Worm (Caenorhabditis elegans) whole organism, young adult: ENCODE measurements around the gene Y41C4A.32.

ENCODE experiments used
- B0019.2 ChIP-seq: fragments of 200-800 bp; sonication (Bioruptor generic); conservative IDR thresholded peaks from 2 replicates; pipeline ENCODE4 v1.3.6; 2022; ENCODE audit warnings: missing genetic modification reagents, missing genetic modification characterization, missing compliant biosample characterization
- B0261.1 ChIP-seq: sonication (generic microtip); optimal IDR thresholded peaks from 2 replicates; lab custom pipeline; 2016; ENCODE audit warnings: mild to moderate bottlenecking, missing genetic modification characterization, moderate library complexity, missing compliant biosample characterization
- F22D6.2 ChIP-seq: sonication (generic microtip); optimal IDR thresholded peaks from 2 replicates; lab custom pipeline; 2016; ENCODE audit warnings: mild to moderate bottlenecking, missing genetic modification characterization, missing compliant biosample characterization
- F33H1.4 ChIP-seq: fragments of 200-800 bp; sonication (Bioruptor generic); IDR thresholded peaks from 2 replicates; pipeline ENCODE4 v1.3.6; 2022; ENCODE audit warnings: missing genetic modification reagents, missing genetic modification characterization, missing compliant biosample characterization
- F57C9.4 ChIP-seq: sonication (generic microtip); optimal IDR thresholded peaks from 2 replicates; lab custom pipeline; 2017; ENCODE audit warnings: mild to moderate bottlenecking, missing genetic modification characterization, missing compliant biosample characterization
- T26A5.8 ChIP-seq: sonication (generic microtip); optimal IDR thresholded peaks from 2 replicates; lab custom pipeline; 2016; ENCODE audit warnings: missing genetic modification characterization, missing compliant biosample characterization
- Y53F4B.3 ChIP-seq: fragments of 200-800 bp; sonication (Bioruptor generic); IDR thresholded peaks from 2 replicates; pipeline ENCODE4 v1.3.6; 2022; ENCODE audit warnings: missing genetic modification reagents, missing genetic modification characterization, missing compliant biosample characterization
- Y67H2A.10 ChIP-seq: fragments of 200-800 bp; sonication (Bioruptor generic); conservative IDR thresholded peaks from 2 replicates; pipeline ENCODE4 v1.3.6; 2022; ENCODE audit warnings: missing genetic modification reagents, missing genetic modification characterization, missing compliant biosample characterization
- Y95B8A.8 ChIP-seq: fragments of 200-800 bp; sonication (Bioruptor generic); IDR thresholded peaks from 2 replicates; pipeline ENCODE4 v1.3.6; 2022; ENCODE audit warnings: missing genetic modification reagents, missing genetic modification characterization, missing compliant biosample characterization
- ama-1 ChIP-seq, 3 experiments: fragments of 150-350 bp in 1 of 3; sonication (generic microtip) in 2 of 3; optimal IDR thresholded peaks; 2 replicates each; lab custom pipeline; 2014 to 2018; ENCODE audit warnings: missing biosample characterization in 2 of 3, missing genetic modification characterization in 2 of 3, missing genetic modification reagents in 2 of 3
- aptf-2 ChIP-seq: fragments of 200-800 bp; sonication (Bioruptor generic); conservative IDR thresholded peaks from 2 replicates; pipeline ENCODE4 v1.3.6; 2022; ENCODE audit warnings: missing genetic modification reagents, missing genetic modification characterization, missing compliant biosample characterization
- aptf-3 ChIP-seq: fragments of 200-800 bp; sonication (Bioruptor generic); IDR thresholded peaks from 2 replicates; pipeline ENCODE4 v1.3.6; 2022; ENCODE audit warnings: missing genetic modification characterization, missing compliant biosample characterization
- athp-1 ChIP-seq: sonication (generic microtip); optimal IDR thresholded peaks from 2 replicates; lab custom pipeline; 2017; ENCODE audit warnings: mild to moderate bottlenecking, missing genetic modification characterization, missing compliant biosample characterization
- attf-5 ChIP-seq: fragments of 200-800 bp; sonication (Bioruptor generic); optimal IDR thresholded peaks from 2 replicates; lab custom pipeline; 2018; ENCODE audit warnings: mild to moderate bottlenecking, missing genetic modification characterization, missing compliant biosample characterization
- bed-2 ChIP-seq: fragments of 200-800 bp; sonication (Bioruptor generic); IDR thresholded peaks from 2 replicates; pipeline ENCODE4 v1.3.6; 2022; ENCODE audit warnings: missing genetic modification reagents, missing genetic modification characterization, missing compliant biosample characterization
- ceh-40 ChIP-seq: fragments of 200-800 bp; sonication (Bioruptor generic); IDR thresholded peaks from 2 replicates; pipeline ENCODE4 v1.3.6; 2022; ENCODE audit warnings: missing genetic modification characterization, missing compliant biosample characterization
- ceh-91 ChIP-seq: fragments of 200-800 bp; sonication (Bioruptor generic); IDR thresholded peaks from 2 replicates; pipeline ENCODE4 v1.3.6; 2022; ENCODE audit warnings: missing genetic modification reagents, missing genetic modification characterization, missing compliant biosample characterization
- chd-7 ChIP-seq: sonication (generic microtip); optimal IDR thresholded peaks from 2 replicates; lab custom pipeline; 2016; ENCODE audit warnings: mild to moderate bottlenecking, missing genetic modification characterization, moderate library complexity, missing compliant biosample characterization
- die-1 ChIP-seq: sonication (generic microtip); optimal IDR thresholded peaks from 2 replicates; lab custom pipeline; 2016; ENCODE audit warnings: missing genotype, mild to moderate bottlenecking, missing genetic modification characterization, missing compliant biosample characterization
- egl-44 ChIP-seq: fragments of 200-800 bp; sonication (Bioruptor generic); IDR thresholded peaks from 2 replicates; pipeline ENCODE4 v1.3.6; 2022; ENCODE audit warnings: missing genetic modification reagents, missing genetic modification characterization, missing compliant biosample characterization
- ekl-4 ChIP-seq: fragments of 200-800 bp; sonication (Bioruptor generic); IDR thresholded peaks from 2 replicates; pipeline ENCODE4 v1.3.6; 2022; ENCODE audit warnings: missing genetic modification reagents, missing genetic modification characterization, missing compliant biosample characterization
- hlh-12 ChIP-seq: sonication (generic microtip); optimal IDR thresholded peaks from 2 replicates; lab custom pipeline; 2016; ENCODE audit warnings: missing genetic modification characterization, missing compliant biosample characterization
- hsf-1 ChIP-seq: fragments of 200-800 bp; sonication (Bioruptor generic); IDR thresholded peaks from 2 replicates; pipeline ENCODE4 v1.3.6; 2022; ENCODE audit warnings: missing genetic modification reagents, missing genetic modification characterization, missing compliant biosample characterization
- lag-1 ChIP-seq: fragments of 200-800 bp; sonication (Bioruptor generic); IDR thresholded peaks from 2 replicates; pipeline ENCODE4 v1.3.6; 2022; ENCODE audit warnings: missing genetic modification reagents, missing genetic modification characterization, missing compliant biosample characterization
- lin-40 ChIP-seq: sonication (generic microtip); optimal IDR thresholded peaks from 2 replicates; lab custom pipeline; 2016; ENCODE audit warnings: missing genetic modification characterization, mild to moderate bottlenecking, missing compliant biosample characterization, missing genotype, missing genetic modification reagents
- lir-1 ChIP-seq: fragments of 200-800 bp; sonication (Bioruptor generic); conservative IDR thresholded peaks from 2 replicates; pipeline ENCODE4 v1.3.6; 2022; ENCODE audit warnings: missing genetic modification reagents, missing genetic modification characterization, missing compliant biosample characterization
- madf-6 ChIP-seq: fragments of 200-800 bp; sonication (Bioruptor generic); IDR thresholded peaks from 2 replicates; pipeline ENCODE4 v1.3.6; 2022; ENCODE audit warnings: missing genetic modification reagents, missing genetic modification characterization, missing compliant biosample characterization
- mcd-1 ChIP-seq: fragments of 200-800 bp; sonication (Bioruptor generic); IDR thresholded peaks from 2 replicates; pipeline ENCODE4 v1.3.6; 2022; ENCODE audit warnings: missing genetic modification reagents, missing genetic modification characterization, missing compliant biosample characterization
- mel-28 ChIP-seq: sonication (generic microtip); optimal IDR thresholded peaks from 2 replicates; lab custom pipeline; 2016; ENCODE audit warnings: borderline replicate concordance, mild to moderate bottlenecking, missing genetic modification characterization, missing compliant biosample characterization
- nfya-1 ChIP-seq: sonication (generic microtip); optimal IDR thresholded peaks from 2 replicates; lab custom pipeline; 2017; ENCODE audit warnings: antibody characterized with exemption, missing compliant biosample characterization, missing genetic modification characterization, borderline replicate concordance; ENCODE audit not compliant: insufficient read depth
- nfyb-1 ChIP-seq: fragments of 200-800 bp; sonication (Bioruptor generic); IDR thresholded peaks from 2 replicates; pipeline ENCODE4 v1.3.6; 2022; ENCODE audit warnings: missing genetic modification reagents, missing genetic modification characterization, missing compliant biosample characterization
- nhr-179 ChIP-seq: sonication (generic microtip); optimal IDR thresholded peaks from 2 replicates; lab custom pipeline; 2016; ENCODE audit warnings: mild to moderate bottlenecking, missing genetic modification characterization, missing compliant biosample characterization
- nhr-90 ChIP-seq: sonication (generic microtip); optimal IDR thresholded peaks from 2 replicates; lab custom pipeline; 2016; ENCODE audit warnings: missing genotype, mild to moderate bottlenecking, missing genetic modification characterization, missing compliant biosample characterization
- rcor-1 ChIP-seq: fragments of 200-800 bp; sonication (Bioruptor generic); IDR thresholded peaks from 2 replicates; pipeline ENCODE4 v1.3.6; 2022; ENCODE audit warnings: missing genetic modification reagents, missing genetic modification characterization, missing compliant biosample characterization
- sdz-38 ChIP-seq: sonication (generic microtip); optimal IDR thresholded peaks from 2 replicates; lab custom pipeline; 2016; ENCODE audit warnings: missing genotype, missing genetic modification characterization, missing compliant biosample characterization
- sea-2 ChIP-seq: fragments of 200-800 bp; sonication (Bioruptor generic); IDR thresholded peaks from 2 replicates; pipeline ENCODE4 v1.3.6; 2022; ENCODE audit warnings: missing genetic modification characterization, missing compliant biosample characterization
- snpc-1.3 ChIP-seq: sonication (generic microtip); optimal IDR thresholded peaks from 2 replicates; lab custom pipeline; 2017; ENCODE audit warnings: missing genetic modification characterization, mild to moderate bottlenecking, missing compliant biosample characterization, antibody characterized with exemption, moderate library complexity, missing genotype, missing genetic modification reagents; ENCODE audit not compliant: insufficient read depth
- snpc-4 ChIP-seq, 5 experiments: fragments of 150-350 bp in 1 of 5; sonication (generic microtip) in 4 of 5; optimal IDR thresholded peaks; 2 replicates each; lab custom pipeline; 2014 to 2018; ENCODE audit warnings: missing genetic modification characterization in 5 of 5, missing biosample characterization in 3 of 5, antibody characterized with exemption in 2 of 5, mild to moderate bottlenecking in 2 of 5, missing compliant biosample characterization in 2 of 5, missing genotype in 2 of 5, moderate library complexity in 2 of 5, missing genetic modification reagents in 1 of 5
- sptf-2 ChIP-seq: fragments of 200-800 bp; sonication (Bioruptor generic); optimal IDR thresholded peaks from 2 replicates; lab custom pipeline; 2018; ENCODE audit warnings: mild to moderate bottlenecking, missing genetic modification characterization, missing compliant biosample characterization
- unc-130 ChIP-seq: sonication (generic microtip); optimal IDR thresholded peaks from 2 replicates; lab custom pipeline; 2016; ENCODE audit warnings: missing genetic modification reagents, missing genetic modification characterization, missing compliant biosample characterization
- unc-62 ChIP-seq: fragments of 150-350 bp; optimal IDR thresholded peaks from 2 replicates; lab custom pipeline; 2014; ENCODE audit warnings: missing biosample characterization, missing genetic modification reagents, missing genetic modification characterization
- xnd-1 ChIP-seq: sonication (generic microtip); optimal IDR thresholded peaks from 2 replicates; lab custom pipeline; 2016; ENCODE audit warnings: missing genotype, missing genetic modification reagents, missing genetic modification characterization, missing compliant biosample characterization
- zfh-2 ChIP-seq: fragments of 200-800 bp; sonication (Bioruptor generic); conservative IDR thresholded peaks from 2 replicates; pipeline ENCODE4 v1.3.6; 2022; ENCODE audit warnings: missing genetic modification reagents, missing genetic modification characterization, missing compliant biosample characterization
- zim-3 ChIP-seq: sonication (generic microtip); optimal IDR thresholded peaks from 2 replicates; lab custom pipeline; 2017; ENCODE audit warnings: mild to moderate bottlenecking, missing genetic modification characterization, moderate library complexity, missing compliant biosample characterization
- ztf-18 ChIP-seq: sonication (generic microtip); optimal IDR thresholded peaks from 2 replicates; lab custom pipeline; 2016; ENCODE audit warnings: missing genotype, mild to moderate bottlenecking, missing genetic modification characterization, missing compliant biosample characterization
- ztf-26 ChIP-seq: sonication (generic microtip); optimal IDR thresholded peaks from 2 replicates; lab custom pipeline; 2017; ENCODE audit warnings: missing genetic modification characterization, missing compliant biosample characterization

The Y41C4A.32 gene

ce11 chrIII:11689303-11689702, 32.2 kb upstream of the Y41C4A.32 start (continued):
- TF ChIP-seq chd-7 (tag; lab: Kevin White, UChicago) (no peak), hlh-12 (tag; lab: Kevin White, UChicago) (no peak), ztf-26 (peak; percentile 9), Y53F4B.3 (no peak), sptf-2 (GFP tag; lab: Kevin White, UChicago) (no peak), ztf-18 (tag; lab: Kevin White, UChicago) (no peak), ama-1 (optimal IDR thresholded peaks at IDR 0.05; lab: Kevin White, UChicago) (no peak), ama-1 (GFP tag; optimal IDR thresholded peaks at IDR 0.05; lab: Kevin White, UChicago) (no peak)

DNA sequence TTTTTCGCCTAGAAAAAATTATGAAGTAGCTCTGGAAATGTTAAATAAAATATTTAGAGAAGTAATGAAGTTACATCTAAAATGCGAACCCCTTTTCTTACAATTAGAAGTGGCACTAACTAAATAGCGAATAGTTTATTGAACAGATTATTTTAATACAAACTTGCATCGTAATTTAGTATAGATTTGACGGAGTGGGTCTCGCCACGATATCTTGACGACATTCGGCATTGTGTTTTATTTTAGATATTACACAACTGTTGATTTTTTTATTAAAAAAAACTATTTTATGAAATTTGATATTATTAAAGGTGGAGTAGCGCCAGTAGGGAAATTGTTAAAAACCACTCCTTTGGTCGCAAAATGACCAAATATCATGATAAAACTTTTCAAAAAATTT, 31.6 kb upstream of the Y41C4A.32 start:
- TF ChIP-seq ceh-91 (GFP tag; lab: Robert Waterston, UW) = no peak
- TF ChIP-seq nfyb-1 = no peak
- TF ChIP-seq die-1 = no peak
- TF ChIP-seq egl-44 (GFP tag; lab: Robert Waterston, UW) = no peak
- no peak for TF ChIP-seq Y67H2A.10 (GFP tag; lab: Robert Waterston, UW)
- no peak for TF ChIP-seq madf-6 (GFP tag; lab: Robert Waterston, UW)
- TF ChIP-seq sea-2 (GFP tag; lab: Robert Waterston, UW) = no peak
- TF ChIP-seq hlh-12 (tag; lab: Kevin White, UChicago) = no peak
- TF ChIP-seq Y95B8A.8 (GFP tag; lab: Robert Waterston, UW) = no peak
- no peak for TF ChIP-seq unc-62 (GFP tag; lab: Kevin White, UChicago)
- no peak for TF ChIP-seq lag-1 (GFP tag; lab: Robert Waterston, UW)
- TF ChIP-seq mcd-1 (GFP tag; lab: Robert Waterston, UW) = no peak
- TF ChIP-seq B0261.1 (tag; lab: Kevin White, UChicago) = no peak
- no peak for TF ChIP-seq B0019.2 (GFP tag; lab: Robert Waterston, UW)
- TF ChIP-seq lir-1 (GFP tag; lab: Robert Waterston, UW) = no peak
- no peak for TF ChIP-seq attf-5 (GFP tag; lab: Kevin White, UChicago)
- no peak for TF ChIP-seq ztf-18 (tag; lab: Kevin White, UChicago)
- no peak for TF ChIP-seq T26A5.8
- TF ChIP-seq mel-28 (tag; lab: Kevin White, UChicago) = no peak

- TF ChIP-seq xnd-1 (tag; lab: Kevin White, UChicago) = no peak
- TF ChIP-seq snpc-4 (GFP tag; optimal IDR thresholded peaks at IDR 0.05; lab: Kevin White, UChicago) = no peak
- TF ChIP-seq snpc-4 (tag; optimal IDR thresholded peaks at IDR 0.05; lab: Kevin White, UChicago) = no peak
- no peak for TF ChIP-seq snpc-1.3 (tag; lab: Kevin White, UChicago)
- TF ChIP-seq bed-2 (GFP tag; lab: Robert Waterston, UW) = no peak
- no peak for TF ChIP-seq die-1
- TF ChIP-seq ama-1 (optimal IDR thresholded peaks at IDR 0.05; lab: Kevin White, UChicago) = no peak
- TF ChIP-seq ama-1 (GFP tag; optimal IDR thresholded peaks at IDR 0.05; lab: Kevin White, UChicago) = no peak
- peak; percentile 46; the same call in 1 of the 2 replicates for TF ChIP-seq zfh-2 (GFP tag; lab: Robert Waterston, UW)
- TF ChIP-seq lin-40 (tag; lab: Kevin White, UChicago) = no peak
- no peak for TF ChIP-seq rcor-1 (GFP tag; lab: Robert Waterston, UW)
- no peak for TF ChIP-seq nfya-1
- TF ChIP-seq ceh-40 (GFP tag; lab: Robert Waterston, UW) = no peak
- TF ChIP-seq F57C9.4 = no peak
- no peak for TF ChIP-seq aptf-2 (GFP tag; lab: Robert Waterston, UW)
- no peak for TF ChIP-seq attf-5 (GFP tag; lab: Kevin White, UChicago)
- no peak for TF ChIP-seq hsf-1 (GFP tag; lab: Robert Waterston, UW)
- no peak for TF ChIP-seq sdz-38 (tag; lab: Kevin White, UChicago)
- no peak for TF ChIP-seq ekl-4 (GFP tag; lab: Robert Waterston, UW)
- TF ChIP-seq F33H1.4 (GFP tag; lab: Robert Waterston, UW) = no peak
- no peak for TF ChIP-seq ceh-91 (GFP tag; lab: Robert Waterston, UW)
- peak; percentile 25 for TF ChIP-seq zim-3
- no peak for TF ChIP-seq F22D6.2
- TF ChIP-seq nhr-179 (tag; lab: Kevin White, UChicago) = no peak
- TF ChIP-seq aptf-3 (GFP tag; lab: Robert Waterston, UW) = no peak
- no peak for TF ChIP-seq unc-130
- TF ChIP-seq athp-1 = peak; percentile 1
- TF ChIP-seq nhr-90 (tag; lab: Kevin White, UChicago) = no peak
Observed at ce11 chrIII:11692380-11692779, 29.1 kb upstream of the Y41C4A.32 start.
